Fruit fly (Drosophila melanogaster) whole organism, embryonic: ENCODE data around the gene alphaSnap.

Experiments used
- Atf6 ChIP-seq: fragments of 200-800 bp; sonication (Bioruptor generic); IDR thresholded peaks from 2 replicates; pipeline ENCODE4 v1.3.6; 2022; ENCODE audit warnings: missing biosample characterization, missing genetic modification characterization
- CG10462 ChIP-seq: fragments of 200-800 bp; sonication (Bioruptor generic); optimal IDR thresholded peaks from 2 replicates; lab custom pipeline; 2016; ENCODE audit warnings: missing biosample characterization, missing genetic modification characterization
- CG10979 ChIP-seq: fragments of 200-800 bp; sonication (Bioruptor generic); optimal IDR thresholded peaks from 2 replicates; lab custom pipeline; 2018; ENCODE audit warnings: missing biosample characterization, mild to moderate bottlenecking, missing genetic modification characterization, moderate library complexity
- CG11093 ChIP-seq: fragments of 200-800 bp; sonication (Bioruptor generic); IDR thresholded peaks from 3 replicates; pipeline ENCODE4 v1.3.6; 2022; ENCODE audit warnings: missing biosample characterization, missing genetic modification characterization
- CG12219 ChIP-seq: fragments of 200-800 bp; sonication (Bioruptor generic); optimal IDR thresholded peaks from 3 replicates; lab custom pipeline; 2018; ENCODE audit warnings: missing biosample characterization, mild to moderate bottlenecking, missing genetic modification characterization
- CG12659 ChIP-seq: fragments of 200-800 bp; sonication (Bioruptor generic); optimal IDR thresholded peaks from 3 replicates; lab custom pipeline; 2017; ENCODE audit warnings: mild to moderate bottlenecking, missing biosample characterization, missing genetic modification reagents, missing genetic modification characterization
- CG13287 ChIP-seq: fragments of 200-800 bp; sonication (Bioruptor generic); IDR thresholded peaks from 2 replicates; pipeline ENCODE4 v1.3.6; 2022; ENCODE audit warnings: missing biosample characterization, missing genetic modification characterization; ENCODE audit not compliant: partially characterized antibody
- CG1602 ChIP-seq: fragments of 200-800 bp; sonication (Bioruptor generic); optimal IDR thresholded peaks from 3 replicates; lab custom pipeline; 2016; ENCODE audit warnings: missing biosample characterization, missing genetic modification characterization
- CG17568 ChIP-seq: fragments of 200-800 bp; sonication (Bioruptor generic); optimal IDR thresholded peaks from 2 replicates; lab custom pipeline; 2018; ENCODE audit warnings: missing biosample characterization, mild to moderate bottlenecking, missing genetic modification characterization, moderate library complexity
- CG1792 ChIP-seq: fragments of 200-800 bp; sonication (Bioruptor generic); optimal IDR thresholded peaks from 2 replicates; lab custom pipeline; 2016; ENCODE audit warnings: missing biosample characterization, missing genetic modification characterization
- CG31224 ChIP-seq: fragments of 200-800 bp; sonication (Bioruptor generic); IDR thresholded peaks from 2 replicates; pipeline ENCODE4 v1.3.6; 2022; ENCODE audit warnings: missing biosample characterization, missing genetic modification characterization
- CG32532 ChIP-seq: fragments of 200-800 bp; sonication (Bioruptor generic); IDR thresholded peaks from 2 replicates; pipeline ENCODE4 v1.3.6; 2022; ENCODE audit warnings: missing biosample characterization, missing genetic modification characterization
- CG32772 ChIP-seq: fragments of 200-800 bp; sonication (Bioruptor generic); IDR thresholded peaks from 2 replicates; pipeline ENCODE4 v1.3.6; 2022; ENCODE audit warnings: missing biosample characterization, missing genetic modification characterization
- CG4424 ChIP-seq: fragments of 200-800 bp; sonication (Bioruptor generic); optimal IDR thresholded peaks from 3 replicates; lab custom pipeline; 2016; ENCODE audit warnings: missing biosample characterization, missing genetic modification characterization
- CG5953 ChIP-seq: fragments of 200-800 bp; sonication (Bioruptor generic); IDR thresholded peaks from 2 replicates; pipeline ENCODE4 v1.3.6; 2022; ENCODE audit warnings: missing biosample characterization, missing genetic modification characterization
- CG6689 ChIP-seq: fragments of 200-800 bp; sonication (Bioruptor generic); IDR thresholded peaks from 2 replicates; pipeline ENCODE4 v1.3.6; 2022; ENCODE audit warnings: missing biosample characterization, missing genetic modification characterization
- CG8924 ChIP-seq: fragments of 200-800 bp; optimal IDR thresholded peaks from 3 replicates; lab custom pipeline; 2019; ENCODE audit warnings: missing biosample characterization, mild to moderate bottlenecking, missing genetic modification characterization, moderate library complexity
- CG9437 ChIP-seq: fragments of 200-800 bp; sonication (Bioruptor generic); optimal IDR thresholded peaks from 2 replicates; lab custom pipeline; 2018; ENCODE audit warnings: missing biosample characterization, mild to moderate bottlenecking, missing genetic modification characterization
- CG9932 ChIP-seq: fragments of 200-800 bp; sonication (Bioruptor generic); IDR thresholded peaks from 2 replicates; pipeline ENCODE4 v1.3.6; 2022; ENCODE audit warnings: missing biosample characterization, missing genetic modification characterization
- CTCF ChIP-seq: fragments of 200-800 bp; sonication (Bioruptor generic); optimal IDR thresholded peaks from 2 replicates; lab custom pipeline; 2017; ENCODE audit warnings: missing biosample characterization, mild to moderate bottlenecking, missing genetic modification characterization, moderate library complexity
- Dfd ChIP-seq, 2 experiments: fragments of >200 bp; optimal IDR thresholded peaks; 2 replicates each; lab custom pipeline; 2017; ENCODE audit warnings: missing biosample characterization in 2 of 2, missing genetic modification characterization in 2 of 2
- Drgx ChIP-seq: fragments of 200-800 bp; sonication (Bioruptor generic); IDR thresholded peaks from 2 replicates; pipeline ENCODE4 v1.3.6; 2022; ENCODE audit warnings: missing biosample characterization, missing genetic modification characterization
- Eip74EF ChIP-seq, 2 experiments: fragments of 200-800 bp in 1 of 2; fragments of >200 bp in 1 of 2; sonication (Bioruptor generic) in 1 of 2; optimal IDR thresholded peaks; 2 replicates each; lab custom pipeline; 2017 to 2019; ENCODE audit warnings: missing biosample characterization in 2 of 2, missing genetic modification characterization in 2 of 2, mild to moderate bottlenecking in 1 of 2, moderate library complexity in 1 of 2
- Ets65A ChIP-seq: fragments of 200-800 bp; sonication (Bioruptor generic); peaks from one replicate; lab custom pipeline; 2016; ENCODE audit warnings: missing biosample characterization, missing genetic modification characterization
- HHEX ChIP-seq: fragments of 200-800 bp; sonication (Bioruptor generic); optimal IDR thresholded peaks from 3 replicates; lab custom pipeline; 2017; ENCODE audit warnings: missing biosample characterization, mild to moderate bottlenecking, missing genetic modification characterization, missing genetic modification reagents
- HLHmδ ChIP-seq: fragments of 200-800 bp; sonication (Bioruptor generic); optimal IDR thresholded peaks from 2 replicates; lab custom pipeline; 2018; ENCODE audit warnings: missing biosample characterization, mild to moderate bottlenecking, missing genetic modification characterization, moderate library complexity
- Jarid2 ChIP-seq: fragments of 200-800 bp; sonication (Bioruptor generic); optimal IDR thresholded peaks from 3 replicates; lab custom pipeline; 2017; ENCODE audit warnings: mild to moderate bottlenecking, missing biosample characterization, missing genetic modification reagents, missing genetic modification characterization
- MESR4 ChIP-seq: fragments of 200-800 bp; sonication (Bioruptor generic); optimal IDR thresholded peaks from 2 replicates; lab custom pipeline; 2018; ENCODE audit warnings: missing biosample characterization, mild to moderate bottlenecking, missing genetic modification characterization, moderate library complexity
- Myb ChIP-seq: fragments of 200-800 bp; sonication (Bioruptor generic); optimal IDR thresholded peaks from 2 replicates; lab custom pipeline; 2016; ENCODE audit warnings: missing biosample characterization, missing genetic modification characterization
- Ravus ChIP-seq: fragments of 200-800 bp; sonication (Bioruptor generic); IDR thresholded peaks from 2 replicates; pipeline ENCODE4 v1.3.6; 2022; ENCODE audit warnings: missing biosample characterization, missing genetic modification characterization
- caup ChIP-seq: fragments of 200-800 bp; sonication (Bioruptor generic); optimal IDR thresholded peaks from 3 replicates; lab custom pipeline; 2017; ENCODE audit warnings: missing biosample characterization, mild to moderate bottlenecking, missing genetic modification characterization, moderate library complexity; ENCODE audit not compliant: severe bottlenecking
- dpn ChIP-seq, 2 experiments: fragments of 200-800 bp; sonication (Bioruptor generic); optimal IDR thresholded peaks; 3 replicates each; lab custom pipeline; 2016; ENCODE audit warnings: missing biosample characterization in 2 of 2, missing genetic modification characterization in 2 of 2
- exex ChIP-seq: fragments of 200-800 bp; sonication (Bioruptor generic); optimal IDR thresholded peaks from 4 replicates; lab custom pipeline; 2018; ENCODE audit warnings: missing biosample characterization, mild to moderate bottlenecking, missing genetic modification characterization, moderate library complexity
- fru ChIP-seq: fragments of >200 bp; optimal IDR thresholded peaks from 2 replicates; lab custom pipeline; 2017
- gce ChIP-seq: fragments of 200-800 bp; sonication (Bioruptor generic); IDR thresholded peaks from 3 replicates; pipeline ENCODE4 v1.3.6; 2022; ENCODE audit warnings: missing biosample characterization, missing genetic modification characterization
- grau ChIP-seq: fragments of 200-800 bp; optimal IDR thresholded peaks from 3 replicates; lab custom pipeline; 2019; ENCODE audit warnings: missing biosample characterization, mild to moderate bottlenecking, missing genetic modification characterization, moderate library complexity
- gt ChIP-seq: fragments of 200-800 bp; sonication (Bioruptor generic); IDR thresholded peaks from 2 replicates; pipeline ENCODE4 v1.3.6; 2022; ENCODE audit warnings: missing biosample characterization, missing genetic modification characterization
- jigr1 ChIP-seq: fragments of 200-800 bp; sonication (Bioruptor generic); IDR thresholded peaks from 3 replicates; pipeline ENCODE4 v1.3.6; 2022; ENCODE audit warnings: missing biosample characterization, missing genetic modification characterization
- klu ChIP-seq: fragments of 200-800 bp; sonication (Bioruptor generic); IDR thresholded peaks from 2 replicates; pipeline ENCODE4 v1.3.6; 2022; ENCODE audit warnings: missing biosample characterization, missing genetic modification characterization
- mirr ChIP-seq: fragments of 200-800 bp; sonication (Bioruptor generic); optimal IDR thresholded peaks from 3 replicates; lab custom pipeline; 2018; ENCODE audit warnings: missing biosample characterization, mild to moderate bottlenecking, missing genetic modification characterization
- oc ChIP-seq: fragments of 200-800 bp; sonication (Bioruptor generic); optimal IDR thresholded peaks from 2 replicates; lab custom pipeline; 2018; ENCODE audit warnings: missing biosample characterization, mild to moderate bottlenecking, missing genetic modification characterization, moderate library complexity
- ro ChIP-seq: fragments of 200-800 bp; sonication (Bioruptor generic); IDR thresholded peaks from 2 replicates; pipeline ENCODE4 v1.3.6; 2022; ENCODE audit warnings: missing biosample characterization, missing genetic modification characterization
- sc ChIP-seq, 3 experiments: fragments of >200 bp in 2 of 3; fragments of 200-800 bp in 1 of 3; sonication (Bioruptor generic) in 1 of 3; optimal IDR thresholded peaks; 2 replicates in 2 of 3; 3 replicates in 1 of 3; lab custom pipeline; 2017; ENCODE audit warnings: mild to moderate bottlenecking in 1 of 3, missing biosample characterization in 1 of 3, missing genetic modification characterization in 1 of 3, missing genetic modification reagents in 1 of 3
- sens ChIP-seq: fragments of 200-800 bp; sonication (Bioruptor generic); peaks from one replicate; lab custom pipeline; 2016; ENCODE audit warnings: missing biosample characterization, missing genetic modification characterization
- sug ChIP-seq: fragments of 200-800 bp; optimal IDR thresholded peaks from 2 replicates; lab custom pipeline; 2019; ENCODE audit warnings: missing biosample characterization, mild to moderate bottlenecking, missing genetic modification characterization, moderate library complexity
- tin ChIP-seq: fragments of 200-800 bp; sonication (Bioruptor generic); optimal IDR thresholded peaks from 3 replicates; lab custom pipeline; 2016; ENCODE audit warnings: missing biosample characterization, missing genetic modification characterization
- tup ChIP-seq: fragments of 200-800 bp; sonication (Bioruptor generic); optimal IDR thresholded peaks from 2 replicates; lab custom pipeline; 2016; ENCODE audit warnings: missing biosample characterization, mild to moderate bottlenecking, missing genetic modification characterization, moderate library complexity
- zen2 ChIP-seq: fragments of 200-800 bp; sonication (Bioruptor generic); IDR thresholded peaks from 3 replicates; pipeline ENCODE4 v1.3.6; 2022; ENCODE audit warnings: missing biosample characterization, missing genetic modification characterization; ENCODE audit not compliant: partially characterized antibody
- zfh1 ChIP-seq: fragments of 200-800 bp; sonication (Bioruptor generic); IDR thresholded peaks from 3 replicates; pipeline ENCODE4 v1.3.6; 2022; ENCODE audit warnings: missing biosample characterization, missing genetic modification characterization

Gene alphaSnap

DNA sequence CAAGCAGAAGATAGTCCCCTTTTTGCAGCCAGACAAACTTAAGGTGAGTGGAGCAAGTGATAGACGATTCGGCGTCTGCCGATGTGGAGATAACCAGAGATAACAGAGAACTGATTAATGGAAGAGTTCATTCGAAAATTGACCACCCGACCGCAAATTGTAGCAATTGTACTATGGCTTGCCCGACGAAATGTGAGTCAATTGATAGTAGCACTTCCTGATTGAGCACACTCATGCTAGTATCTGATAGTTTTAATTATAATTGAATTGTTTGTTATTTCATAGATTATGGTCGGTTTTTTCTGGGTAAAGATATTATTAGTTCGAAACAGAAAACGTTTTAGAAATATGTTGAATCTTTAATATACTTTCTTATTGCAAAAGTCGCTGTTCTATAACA is 40.9 kb downstream of the alphaSnap start:
- TF ChIP-seq Atf6 (GFP tag; lab: Robert Waterston, UW) (no peak), sens (peak; percentile 55), CTCF (no peak), grau (no peak), exex (tag; lab: Kevin White, UChicago) (peak; percentile 85), CG12219 (GFP tag; lab: Kevin White, UChicago) (no peak), Jarid2 (GFP tag; lab: Kevin White, UChicago) (no peak), Ets65A (peak; percentile 47), CG32532 (GFP tag; lab: Robert Waterston, UW) (no peak), oc (tag; lab: Kevin White, UChicago) (no peak)

DNA sequence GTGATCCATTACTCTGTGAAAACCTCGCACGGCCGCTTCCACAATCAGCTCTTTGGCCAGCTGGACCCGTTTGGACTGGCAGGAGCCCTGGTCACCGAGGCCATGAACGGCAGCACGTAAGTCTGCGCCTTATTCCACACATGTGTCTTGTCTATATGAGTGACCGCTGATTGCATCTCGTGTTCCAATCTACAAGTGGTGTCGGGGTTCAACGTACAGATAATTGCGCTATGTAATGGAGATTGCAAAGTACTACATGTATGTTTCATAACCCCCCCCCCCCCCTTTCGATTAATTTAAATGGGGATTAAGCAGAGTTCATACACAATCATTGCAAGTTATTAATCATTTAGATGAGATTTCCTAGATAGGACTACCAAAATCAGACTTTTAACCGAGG is 41.4 kb downstream of the alphaSnap start:
- TF ChIP-seq CG5953 (GFP tag; lab: Robert Waterston, UW): peak; percentile 26; the same call in 1 of the 2 replicates
- TF ChIP-seq zfh1 (GFP tag; lab: Robert Waterston, UW): no peak
- TF ChIP-seq CG10979 (tag; lab: Kevin White, UChicago): no peak

- TF ChIP-seq MESR4 (GFP tag; lab: Kevin White, UChicago) (peak; percentile 69), CG1792 (GFP tag; lab: Kevin White, UChicago) (no peak), sc (optimal IDR thresholded peaks at IDR 0.05; lab: Kevin White, UChicago) (no peak), sc (GFP tag; optimal IDR thresholded peaks at IDR 0.05; lab: Kevin White, UChicago) (no peak), CG9437 (no peak), Eip74EF (GFP tag; optimal IDR thresholded peaks at IDR 0.05; lab: Kevin White, UChicago) (no peak), CG32772 (GFP tag; lab: Robert Waterston, UW) (no peak), caup (GFP tag; lab: Kevin White, UChicago) (no peak), CG6689 (GFP tag; lab: Robert Waterston, UW) (no peak), HLHmδ (GFP tag; lab: Kevin White, UChicago) (no peak), gce (GFP tag; lab: Robert Waterston, UW) (no peak), jigr1 (no peak), HHEX (no peak), gt (GFP tag; lab: Robert Waterston, UW) (no peak), Myb (GFP tag; lab: Kevin White, UChicago) (peak; percentile 52), CG13287 (peak; percentile 87), Atf6 (GFP tag; lab: Robert Waterston, UW) (no peak), CG4424 (GFP tag; lab: Kevin White, UChicago) (no peak), CG1602 (GFP tag; lab: Kevin White, UChicago) (no peak), CG31224 (GFP tag; lab: Robert Waterston, UW) (no peak), CG11093 (GFP tag; lab: Robert Waterston, UW) (no peak), CG12659 (GFP tag; lab: Kevin White, UChicago) (peak; percentile 8), Drgx (GFP tag; lab: Robert Waterston, UW) (no peak), Ets65A (no peak), dpn (GFP tag; optimal IDR thresholded peaks at IDR 0.05; lab: Kevin White, UChicago) (no peak), fru (no peak), CG17568 (no peak), zen2 (GFP tag; lab: Robert Waterston, UW) (peak; percentile 54; the same call in 2 of the 3 replicates), mirr (no peak), sug (tag; lab: Kevin White, UChicago) (no peak), tup (no peak), tin (GFP tag; lab: Kevin White, UChicago) (no peak), CG8924 (tag; lab: Kevin White, UChicago) (no peak), Ravus (GFP tag; lab: Robert Waterston, UW) (no peak), ro (no peak), Dfd (GFP tag; optimal IDR thresholded peaks at IDR 0.05; lab: Kevin White, UChicago) (no peak), CG10462 (GFP tag; lab: Kevin White, UChicago) (peak; percentile 8), CG9932 (GFP tag; lab: Robert Waterston, UW) (no peak), klu (GFP tag; lab: Robert Waterston, UW) (no peak)
Observed at dm6 chr3L:20356613-20357012, 43.2 kb downstream of the alphaSnap start, which contains the start of gene kin17. Gene kin17, plus strand, starts transcription at chr3L:20356807.
